Fruit fly (Drosophila melanogaster): ENCODE results near the gene CG6885.

CG6885 gene

dm6 chr3L:18791232-18792008, 47.1 kb downstream of the CG6885 start (continued):
- TF ChIP-seq ase (GFP tag; IDR thresholded peaks at IDR 0.05) (0 out of 3 replicates have a peak, but pooled peaks have one; percentile 38), CG7987 (GFP tag; optimal IDR thresholded peaks at IDR 0.05) (peak; percentile 31), YL-1 (GFP tag; optimal IDR thresholded peaks at IDR 0.05) (no peak), NfI (GFP tag; optimal IDR thresholded peaks at IDR 0.05) (peak; percentile 5), CG8290 (GFP tag; optimal IDR thresholded peaks at IDR 0.05) (no peak), CG8290 (tag; optimal IDR thresholded peaks at IDR 0.05) (peak in 1 of 2 experiments; percentile 24), CG9817 (tag; optimal IDR thresholded peaks at IDR 0.05) (peak; percentile 9), CG10209 (GFP tag; optimal IDR thresholded peaks at IDR 0.05) (peak; percentile 45), gem (tag; optimal IDR thresholded peaks at IDR 0.05) (peak; percentile 63), CG7271 (tag; optimal IDR thresholded peaks at IDR 0.05) (no peak), Drgx (GFP tag; IDR thresholded peaks at IDR 0.05) (0 out of 2 replicates have a peak, but pooled peaks have one; percentile 17), pan (optimal IDR thresholded peaks at IDR 0.05) (no peak), pan (GFP tag; optimal IDR thresholded peaks at IDR 0.05 in 1 of 2, IDR thresholded peaks at IDR 0.05 in 1 of 2) (peak in 1 of 2 experiments; percentile 41), row (GFP tag; IDR thresholded peaks at IDR 0.05) (peak; percentile 81), CG13296 (GFP tag; optimal IDR thresholded peaks at IDR 0.05) (peak; percentile 12), Trl (optimal IDR thresholded peaks at IDR 0.05) (no peak), Trl (GFP tag; optimal IDR thresholded peaks at IDR 0.05) (peak; percentile 6), Scr (GFP tag; IDR thresholded peaks at IDR 0.05; ENCODE audit: partially characterized antibody) (no peak), CG4707 (GFP tag; optimal IDR thresholded peaks at IDR 0.05) (no peak), CG2116 (GFP tag; optimal IDR thresholded peaks at IDR 0.05) (no peak), Optix (GFP tag; IDR thresholded peaks at IDR 0.05) (0 out of 3 replicates have a peak, but pooled peaks have one; percentile 16), fd3F (GFP tag; optimal IDR thresholded peaks at IDR 0.05) (peak; percentile 32), CG4424 (GFP tag; optimal IDR thresholded peaks at IDR 0.05) (peak; percentile 4), dmrt11E (tag; optimal IDR thresholded peaks at IDR 0.05) (no peak), Atf3 (GFP tag; optimal IDR thresholded peaks at IDR 0.05) (no peak), crol (GFP tag; IDR thresholded peaks at IDR 0.05) (peak; percentile 31; the same call in 1 of the 2 replicates), lilli (GFP tag; optimal IDR thresholded peaks at IDR 0.05) (peak; percentile 31), dmrt99B (tag; optimal IDR thresholded peaks at IDR 0.05) (peak; percentile 44), dpn (GFP tag; optimal IDR thresholded peaks at IDR 0.05) (peak; percentile 7 to 41), Dad (GFP tag; optimal IDR thresholded peaks at IDR 0.05) (peak; percentile 19), CG15601 (tag; optimal IDR thresholded peaks at IDR 0.05) (no peak), trh (GFP tag; optimal IDR thresholded peaks at IDR 0.05) (no peak), CG17912 (GFP tag; optimal IDR thresholded peaks at IDR 0.05) (peak; percentile 41), Aef1 (GFP tag; IDR thresholded peaks at IDR 0.05) (peak; percentile 43; the same call in 2 of the 3 replicates), CG12155 (GFP tag; optimal IDR thresholded peaks at IDR 0.05) (peak; percentile 6), lola (GFP tag; optimal IDR thresholded peaks at IDR 0.05) (peak in 1 of 3 experiments; percentile 46), CG30403 (GFP tag; optimal IDR thresholded peaks at IDR 0.05) (peak; percentile 62), CG9932 (GFP tag; IDR thresholded peaks at IDR 0.05) (no peak), CG32772 (GFP tag; IDR thresholded peaks at IDR 0.05) (peak; percentile 68), CG4854 (GFP tag; optimal IDR thresholded peaks at IDR 0.05) (peak; percentile 17), Ptx1 (GFP tag; IDR thresholded peaks at IDR 0.05) (peak; percentile 70), CG2199 (GFP tag; IDR thresholded peaks at IDR 0.05) (no peak), grau (tag; optimal IDR thresholded peaks at IDR 0.05) (peak; percentile 40), CG7556 (GFP tag; optimal IDR thresholded peaks at IDR 0.05) (peak; percentile 52), Nf-YB (GFP tag; optimal IDR thresholded peaks at IDR 0.05) (peak; percentile 13), tna (GFP tag; IDR thresholded peaks at IDR 0.05; ENCODE audit: partially characterized antibody) (no peak; the same call in 1 of the 2 replicates), Med (GFP tag) (peak; percentile 92), CG32767 (GFP tag; IDR thresholded peaks at IDR 0.05) (no peak), C15 (GFP tag; IDR thresholded peaks at IDR 0.05) (no peak)

Data from whole organism, embryonic.